Worm (Caenorhabditis elegans) whole organism, L4 larva: ENCODE data around the gene F49C12.2.

Experiments used
- D1046.2 ChIP-seq: fragments of 200-800 bp; sonication (Bioruptor generic); IDR thresholded peaks from 2 replicates; pipeline ENCODE4 v1.3.6; 2022; ENCODE audit warnings: missing genetic modification characterization, missing compliant biosample characterization
- F10B5.3 ChIP-seq: sonication (generic microtip); optimal IDR thresholded peaks from 2 replicates; lab custom pipeline; 2016; ENCODE audit warnings: mild to moderate bottlenecking, missing genetic modification characterization, missing compliant biosample characterization
- F37D6.2 ChIP-seq: sonication (generic microtip); optimal IDR thresholded peaks from 2 replicates; lab custom pipeline; 2016; ENCODE audit warnings: mild to moderate bottlenecking, missing genetic modification characterization, missing compliant biosample characterization
- T26A8.4 ChIP-seq: fragments of 200-800 bp; sonication (Bioruptor generic); IDR thresholded peaks from 2 replicates; pipeline ENCODE4 v1.3.6; 2022; ENCODE audit warnings: missing genetic modification characterization, missing compliant biosample characterization
- Y105C5A.15 ChIP-seq: fragments of 200-800 bp; sonication (Bioruptor generic); IDR thresholded peaks from 2 replicates; pipeline ENCODE4 v1.3.6; 2022; ENCODE audit warnings: missing genetic modification characterization, missing compliant biosample characterization
- Y48G9A.11 ChIP-seq: fragments of 200-800 bp; sonication (Bioruptor generic); IDR thresholded peaks from 2 replicates; pipeline ENCODE4 v1.3.6; 2022; ENCODE audit warnings: missing genetic modification reagents, missing genetic modification characterization, missing compliant biosample characterization
- ZK337.2 ChIP-seq: fragments of 200-800 bp; sonication (Bioruptor generic); IDR thresholded peaks from 2 replicates; pipeline ENCODE4 v1.3.6; 2022; ENCODE audit warnings: missing genetic modification reagents, missing genetic modification characterization, missing compliant biosample characterization
- ZK546.5 ChIP-seq, 2 experiments: sonication (generic microtip); optimal IDR thresholded peaks; 2 replicates each; lab custom pipeline; 2017; ENCODE audit warnings: missing biosample characterization in 2 of 2, missing genetic modification characterization in 2 of 2
- aha-1 ChIP-seq: fragments of 150-350 bp; peaks from one replicate; lab custom pipeline; 2014; ENCODE audit warnings: missing biosample characterization, missing genetic modification characterization
- aly-2 ChIP-seq: sonication (generic microtip); optimal IDR thresholded peaks from 2 replicates; lab custom pipeline; 2018; ENCODE audit warnings: missing biosample characterization, missing genetic modification characterization
- ama-1 ChIP-seq: fragments of 150-350 bp; optimal IDR thresholded peaks from 2 replicates; lab custom pipeline; 2014; ENCODE audit warnings: inconsistent platforms, mixed read lengths
- arid-1 ChIP-seq: fragments of 200-800 bp; sonication (Bioruptor generic); conservative IDR thresholded peaks from 2 replicates; pipeline ENCODE4 v1.3.6; 2022; ENCODE audit warnings: missing genetic modification reagents, missing genetic modification characterization, missing compliant biosample characterization
- ceh-82 ChIP-seq: sonication (generic microtip); optimal IDR thresholded peaks from 2 replicates; lab custom pipeline; 2017; ENCODE audit warnings: missing biosample characterization, missing genetic modification characterization
- ctbp-1 ChIP-seq: fragments of 200-800 bp; sonication (Bioruptor generic); IDR thresholded peaks from 2 replicates; pipeline ENCODE4 v1.3.6; 2022; ENCODE audit warnings: missing genetic modification reagents, missing genetic modification characterization, missing compliant biosample characterization
- daf-16 ChIP-seq, 3 experiments: sonication (generic microtip); optimal IDR thresholded peaks; 2 replicates each; lab custom pipeline; 2016 to 2017; ENCODE audit warnings: missing genetic modification characterization in 3 of 3, missing genetic modification reagents in 3 of 3, mild to moderate bottlenecking in 2 of 3, missing compliant biosample characterization in 2 of 3, missing biosample characterization in 1 of 3, moderate library complexity in 1 of 3
- daf-8 ChIP-seq: fragments of 200-800 bp; sonication (Bioruptor generic); IDR thresholded peaks from 2 replicates; pipeline ENCODE4 v1.3.6; 2022; ENCODE audit warnings: missing genetic modification characterization, missing compliant biosample characterization
- dmd-8 ChIP-seq: fragments of 200-800 bp; sonication (Bioruptor generic); IDR thresholded peaks from 2 replicates; pipeline ENCODE4 v1.3.6; 2022; ENCODE audit warnings: missing genetic modification characterization, missing compliant biosample characterization
- dpl-1 ChIP-seq: fragments of 150-350 bp; optimal IDR thresholded peaks from 2 replicates; lab custom pipeline; 2014; ENCODE audit warnings: missing biosample characterization, missing genetic modification reagents, missing genetic modification characterization
- gei-8 ChIP-seq: fragments of 200-800 bp; sonication (Bioruptor generic); optimal IDR thresholded peaks from 2 replicates; lab custom pipeline; 2018; ENCODE audit warnings: mild to moderate bottlenecking, missing genetic modification characterization, missing compliant biosample characterization
- hlh-30 ChIP-seq: sonication (generic microtip); optimal IDR thresholded peaks from 2 replicates; lab custom pipeline; 2017; ENCODE audit warnings: antibody characterized with exemption, mild to moderate bottlenecking, missing genetic modification characterization, missing compliant biosample characterization; ENCODE audit not compliant: insufficient read depth
- hmg-1.1 ChIP-seq: fragments of 200-800 bp; sonication (Bioruptor generic); IDR thresholded peaks from 2 replicates; pipeline ENCODE4 v1.3.6; 2022; ENCODE audit warnings: missing genetic modification reagents, missing genetic modification characterization, missing compliant biosample characterization
- jun-1 ChIP-seq: fragments of 150-350 bp; optimal IDR thresholded peaks from 2 replicates; lab custom pipeline; 2014; ENCODE audit warnings: missing biosample characterization, missing genetic modification reagents, missing genetic modification characterization
- lin-1 ChIP-seq: fragments of 200-800 bp; sonication (Bioruptor generic); IDR thresholded peaks from 2 replicates; pipeline ENCODE4 v1.3.6; 2022; ENCODE audit warnings: missing genetic modification reagents, missing genetic modification characterization, missing compliant biosample characterization
- lin-38 ChIP-seq: fragments of 200-800 bp; sonication (Bioruptor generic); IDR thresholded peaks from 2 replicates; pipeline ENCODE4 v1.3.6; 2022; ENCODE audit warnings: missing genetic modification reagents, missing genetic modification characterization, missing compliant biosample characterization
- lir-3 ChIP-seq: sonication (generic microtip); optimal IDR thresholded peaks from 2 replicates; lab custom pipeline; 2016; ENCODE audit warnings: mild to moderate bottlenecking, missing genetic modification characterization, missing compliant biosample characterization
- lsy-2 ChIP-seq, 2 experiments: fragments of 150-350 bp in 1 of 2; sonication (generic microtip) in 1 of 2; optimal IDR thresholded peaks; 2 replicates each; lab custom pipeline; 2014 to 2017; ENCODE audit warnings: missing biosample characterization in 2 of 2, missing genetic modification characterization in 2 of 2
- mes-2 ChIP-seq: sonication (generic microtip); optimal IDR thresholded peaks from 2 replicates; lab custom pipeline; 2016; ENCODE audit warnings: missing genotype, mild to moderate bottlenecking, missing genetic modification characterization, missing compliant biosample characterization; ENCODE audit not compliant: poor library complexity, severe bottlenecking
- mxl-3 ChIP-seq: fragments of 200-800 bp; sonication (Bioruptor generic); optimal IDR thresholded peaks from 2 replicates; lab custom pipeline; 2018; ENCODE audit warnings: mild to moderate bottlenecking, missing genetic modification characterization, missing compliant biosample characterization
- nhr-11 ChIP-seq: fragments of 150-350 bp; optimal IDR thresholded peaks from 2 replicates; lab custom pipeline; 2014; ENCODE audit warnings: missing biosample characterization, missing genetic modification characterization
- nhr-28 ChIP-seq: fragments of 150-350 bp; optimal IDR thresholded peaks from 2 replicates; lab custom pipeline; 2014; ENCODE audit warnings: missing biosample characterization, missing genetic modification characterization
- nhr-6 ChIP-seq: fragments of 150-350 bp; optimal IDR thresholded peaks from 2 replicates; lab custom pipeline; 2014; ENCODE audit warnings: missing biosample characterization, missing genetic modification characterization
- nhr-77 ChIP-seq: fragments of 150-350 bp; optimal IDR thresholded peaks from 2 replicates; lab custom pipeline; 2014; ENCODE audit warnings: missing biosample characterization, missing genetic modification characterization
- php-3 ChIP-seq: fragments of 200-800 bp; sonication (Bioruptor generic); IDR thresholded peaks from 2 replicates; pipeline ENCODE4 v1.3.6; 2022; ENCODE audit warnings: missing genetic modification reagents, missing genetic modification characterization, missing compliant biosample characterization
- pqm-1 ChIP-seq: sonication (generic microtip); optimal IDR thresholded peaks from 2 replicates; lab custom pipeline; 2017; ENCODE audit warnings: missing biosample characterization, missing genetic modification characterization
- rbr-2 ChIP-seq: sonication (generic microtip); optimal IDR thresholded peaks from 2 replicates; lab custom pipeline; 2016; ENCODE audit warnings: missing genotype, missing genetic modification characterization, missing compliant biosample characterization
- saeg-2 ChIP-seq: fragments of 200-800 bp; sonication (Bioruptor generic); IDR thresholded peaks from 2 replicates; pipeline ENCODE4 v1.3.6; 2022; ENCODE audit warnings: missing genetic modification reagents, missing genetic modification characterization, missing compliant biosample characterization
- sdz-12 ChIP-seq: fragments of 200-800 bp; sonication (Bioruptor generic); optimal IDR thresholded peaks from 2 replicates; lab custom pipeline; 2018; ENCODE audit warnings: mild to moderate bottlenecking, missing genetic modification characterization, missing compliant biosample characterization
- set-16 ChIP-seq: fragments of 200-800 bp; sonication (Bioruptor generic); IDR thresholded peaks from 2 replicates; pipeline ENCODE4 v1.3.6; 2022; ENCODE audit warnings: missing genetic modification reagents, missing genetic modification characterization, missing compliant biosample characterization
- spr-1 ChIP-seq: sonication (generic microtip); optimal IDR thresholded peaks from 2 replicates; lab custom pipeline; 2016; ENCODE audit warnings: mild to moderate bottlenecking, missing genetic modification characterization, missing compliant biosample characterization
- unc-62 ChIP-seq, 3 experiments: fragments of 150-350 bp in 1 of 3; sonication (generic microtip); optimal IDR thresholded peaks in 2 of 3; peaks in 1 of 3; 1 replicate in 1 of 3; 2 replicates in 2 of 3; lab custom pipeline; 2014 to 2017; ENCODE audit warnings: missing biosample characterization in 3 of 3, missing genetic modification characterization in 3 of 3, missing genetic modification reagents in 3 of 3, missing genotype in 1 of 3
- zfp-2 ChIP-seq: sonication (generic microtip); optimal IDR thresholded peaks from 2 replicates; lab custom pipeline; 2016; ENCODE audit warnings: mild to moderate bottlenecking, missing genetic modification characterization, missing compliant biosample characterization
- zfp-3 ChIP-seq: fragments of 200-800 bp; sonication (Bioruptor generic); conservative IDR thresholded peaks from 2 replicates; pipeline ENCODE4 v1.3.6; 2022; ENCODE audit warnings: missing genetic modification reagents, missing genetic modification characterization, missing compliant biosample characterization

Gene F49C12.2

DNA sequence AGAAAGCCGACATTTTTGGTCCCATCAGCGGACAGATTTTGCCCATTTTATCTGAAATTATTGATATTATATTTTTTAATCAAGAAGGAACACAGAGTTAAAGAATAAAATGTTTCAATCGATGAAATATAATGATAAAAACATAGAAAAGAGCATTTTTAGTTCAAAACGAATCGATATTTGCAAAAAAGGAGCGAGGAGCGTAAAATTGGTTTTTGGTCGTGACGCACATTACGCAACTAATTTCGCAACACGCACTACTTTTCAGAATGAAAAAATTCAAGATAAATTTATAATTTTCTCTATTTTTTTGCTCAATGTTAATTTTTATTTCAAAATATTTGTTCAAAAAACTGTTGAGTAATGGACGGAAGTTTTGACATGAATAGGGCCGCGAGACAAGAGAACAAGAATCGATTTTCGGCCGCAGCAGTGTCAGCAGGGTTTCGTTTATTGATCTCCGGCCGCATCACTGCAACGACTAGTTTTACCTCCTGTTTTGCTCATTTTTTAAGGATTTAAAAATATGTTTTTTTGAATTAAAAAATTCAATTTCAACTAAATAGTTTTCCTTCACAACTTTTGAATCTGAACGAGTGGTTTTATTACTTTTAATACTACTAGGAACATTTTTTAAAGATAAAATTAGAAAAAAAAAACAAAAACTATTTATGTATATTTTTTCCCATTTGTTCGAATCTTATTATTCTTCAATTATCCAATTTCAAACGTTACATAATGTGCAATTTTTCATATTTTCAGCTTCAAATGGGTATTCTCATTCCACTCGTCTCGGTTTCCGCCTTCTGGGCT, 22.2 kb upstream of the F49C12.2 start, which contains the start of the genes F49C12.12 and vha-17 (continued):
- no peak for TF ChIP-seq ZK546.5 (tag; optimal IDR thresholded peaks at IDR 0.05; lab: Kevin White, UChicago)
- TF ChIP-seq ceh-82 (tag; lab: Kevin White, UChicago) = no peak
- TF ChIP-seq arid-1 (GFP tag; lab: Robert Waterston, UW) = no peak
- no peak for TF ChIP-seq daf-8 (GFP tag; lab: Robert Waterston, UW)
- no peak for TF ChIP-seq nhr-6 (tag; lab: Kevin White, UChicago)
- TF ChIP-seq hmg-1.1 = no peak
- TF ChIP-seq nhr-77 (tag; lab: Kevin White, UChicago) = peak; percentile 74
- TF ChIP-seq hlh-30 (tag; lab: Kevin White, UChicago) = peak; percentile 66
- no peak for TF ChIP-seq lir-3 (tag; lab: Kevin White, UChicago)
- TF ChIP-seq F10B5.3 (tag; lab: Kevin White, UChicago) = no peak
- no peak for TF ChIP-seq php-3 (GFP tag; lab: Robert Waterston, UW)
- no peak for TF ChIP-seq ctbp-1 (GFP tag; lab: Robert Waterston, UW)
- TF ChIP-seq F37D6.2 (tag; lab: Kevin White, UChicago) = no peak
- TF ChIP-seq mxl-3 (GFP tag; lab: Kevin White, UChicago) = no peak
- TF ChIP-seq nhr-28 (tag; lab: Kevin White, UChicago) = peak; percentile 19
- no peak for TF ChIP-seq nhr-11 (tag; lab: Kevin White, UChicago)

- no peak for TF ChIP-seq daf-16 (GFP tag; optimal IDR thresholded peaks at IDR 0.05; lab: Kevin White, UChicago)
- TF ChIP-seq daf-16 (tag; optimal IDR thresholded peaks at IDR 0.05; lab: Kevin White, UChicago) = peak; percentile 18
- no peak for TF ChIP-seq set-16 (GFP tag; lab: Robert Waterston, UW)
- TF ChIP-seq aha-1 (tag; lab: Kevin White, UChicago) = no peak
- no peak for TF ChIP-seq ctbp-1 (GFP tag; lab: Robert Waterston, UW)
- TF ChIP-seq gei-8 (GFP tag; lab: Kevin White, UChicago) = peak; percentile 30
- 0 out of 2 replicates have a peak, but pooled peaks have one; percentile 40 for TF ChIP-seq Y105C5A.15 (GFP tag; lab: Robert Waterston, UW)
- TF ChIP-seq pqm-1 (tag; lab: Kevin White, UChicago) = no peak
- TF ChIP-seq Y48G9A.11 (GFP tag; lab: Robert Waterston, UW) = 0 out of 2 replicates have a peak, but pooled peaks have one; percentile 30
- no peak for TF ChIP-seq jun-1 (tag; lab: Kevin White, UChicago)
- no peak for TF ChIP-seq dmd-8 (GFP tag; lab: Robert Waterston, UW)
- peak; percentile 31 for TF ChIP-seq ama-1 (lab: Kevin White, UChicago)
- TF ChIP-seq sdz-12 (GFP tag; lab: Kevin White, UChicago) = no peak
- peak in 1 of 2 experiments; percentile 51 for TF ChIP-seq unc-62 (GFP tag; optimal IDR thresholded peaks at IDR 0.05 in 1 of 2; lab: Kevin White, UChicago)
- no peak for TF ChIP-seq unc-62 (tag; optimal IDR thresholded peaks at IDR 0.05; lab: Kevin White, UChicago)
- 0 out of 2 replicates have a peak, but pooled peaks have one; percentile 41 for TF ChIP-seq arid-1 (GFP tag; lab: Robert Waterston, UW)
Measured at ce11 chrIV:9320023-9320422, 21.0 kb upstream of the F49C12.2 start.

DNA sequence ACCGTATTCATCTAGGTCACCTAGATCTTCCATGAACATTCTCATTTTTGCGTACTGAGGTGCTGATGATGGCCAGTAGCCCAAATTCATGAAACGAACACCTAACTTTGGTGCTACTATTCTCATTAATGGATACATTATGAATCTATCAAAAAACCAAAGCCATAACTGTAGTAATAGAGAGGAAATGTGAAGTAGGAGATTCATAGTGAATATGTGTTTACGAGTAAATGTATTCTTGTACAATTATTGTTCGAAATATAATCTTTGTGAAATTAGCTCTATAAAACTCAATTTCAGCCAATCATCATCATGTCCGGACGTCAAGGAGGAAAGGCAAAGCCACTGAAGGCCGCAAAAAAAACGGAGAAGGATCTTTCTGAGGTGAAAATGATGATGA, 20.0 kb upstream of the F49C12.2 start, which contains the start of the genes F49C12.11 and nemt-1:
F49C12.11 (plus strand) TSS at position 301 of the 400 bp plus-strand sequence.
nemt-1 (minus strand) TSS at position 360 of the 400 bp plus-strand sequence.
- no peak for TF ChIP-seq zfp-3 (GFP tag; lab: Robert Waterston, UW)
- TF ChIP-seq D1046.2 (GFP tag; lab: Robert Waterston, UW) = no peak
- TF ChIP-seq spr-1 (tag; lab: Kevin White, UChicago) = no peak
- TF ChIP-seq zfp-2 (tag; lab: Kevin White, UChicago) = no peak
- no peak for TF ChIP-seq lin-1 (GFP tag; lab: Robert Waterston, UW)
- no peak for TF ChIP-seq rbr-2
- no peak for TF ChIP-seq mes-2
- TF ChIP-seq T26A8.4 (GFP tag; lab: Robert Waterston, UW) = no peak
- no peak for TF ChIP-seq lsy-2 (tag; optimal IDR thresholded peaks at IDR 0.05; lab: Kevin White, UChicago)
- no peak for TF ChIP-seq dpl-1 (GFP tag; lab: Kevin White, UChicago)
- no peak for TF ChIP-seq hlh-30 (tag; lab: Kevin White, UChicago)
- TF ChIP-seq lin-38 (GFP tag; lab: Robert Waterston, UW) = no peak; the same call in 1 of the 2 replicates
- no peak for TF ChIP-seq gei-8 (GFP tag; lab: Kevin White, UChicago)
- TF ChIP-seq ZK337.2 = no peak
- TF ChIP-seq aly-2 (tag; lab: Kevin White, UChicago) = no peak
- no peak for TF ChIP-seq daf-8 (GFP tag; lab: Robert Waterston, UW)
- TF ChIP-seq saeg-2 = no peak
